Worm (Caenorhabditis elegans): ENCODE measurements around the gene C14C10.5.

ce11 chrV:12583421-12583820, 16.6 kb upstream of the C14C10.5 start:
- TF ChIP-seq scrt-1 (GFP tag; IDR thresholded peaks at IDR 0.05) (no peak), tbx-37 (GFP tag; conservative IDR thresholded peaks at IDR 0.05) (no peak), hnd-1 (tag; optimal IDR thresholded peaks at IDR 0.05) (no peak), ama-1 (optimal IDR thresholded peaks at IDR 0.05) (no peak), pes-1 (GFP tag; IDR thresholded peaks at IDR 0.05) (no peak), sea-1 (GFP tag; conservative IDR thresholded peaks at IDR 0.05) (no peak), ceh-36 (tag; optimal IDR thresholded peaks at IDR 0.05) (no peak), ceh-13 (GFP tag; optimal IDR thresholded peaks at IDR 0.05) (no peak), flt-1 (GFP tag; IDR thresholded peaks at IDR 0.05) (no peak), hmbx-1 (tag; optimal IDR thresholded peaks at IDR 0.05) (no peak), F13C5.2 (tag; optimal IDR thresholded peaks at IDR 0.05) (no peak), B0310.2 (tag; optimal IDR thresholded peaks at IDR 0.05) (no peak), aly-1 (tag; optimal IDR thresholded peaks at IDR 0.05) (no peak)
